Fruit fly (Drosophila melanogaster) whole organism, embryonic: ENCODE results near the gene Glut1.

Experiments
- Ada2b ChIP-seq: fragments of 200-800 bp; sonication (Bioruptor generic); IDR thresholded peaks from 2 replicates; pipeline ENCODE4 v1.3.6; 2022; ENCODE audit warnings: missing biosample characterization, missing genetic modification characterization
- CG10209 ChIP-seq: fragments of 200-800 bp; sonication (Bioruptor generic); optimal IDR thresholded peaks from 3 replicates; lab custom pipeline; 2017; ENCODE audit warnings: missing biosample characterization, mild to moderate bottlenecking, missing genetic modification characterization, missing genetic modification reagents
- CG10267 ChIP-seq: fragments of 200-800 bp; sonication (Bioruptor generic); optimal IDR thresholded peaks from 2 replicates; lab custom pipeline; 2018; ENCODE audit warnings: missing biosample characterization, mild to moderate bottlenecking, missing genetic modification characterization, moderate library complexity
- CG10979 ChIP-seq: fragments of 200-800 bp; sonication (Bioruptor generic); optimal IDR thresholded peaks from 2 replicates; lab custom pipeline; 2018; ENCODE audit warnings: missing biosample characterization, mild to moderate bottlenecking, missing genetic modification characterization, moderate library complexity
- CG11504 ChIP-seq: fragments of 200-800 bp; sonication (Bioruptor generic); optimal IDR thresholded peaks from 3 replicates; lab custom pipeline; 2019; ENCODE audit warnings: missing biosample characterization, mild to moderate bottlenecking, missing genetic modification characterization, moderate library complexity
- CG11560 ChIP-seq: fragments of 200-800 bp; sonication (Bioruptor generic); IDR thresholded peaks from 3 replicates; pipeline ENCODE4 v1.3.6; 2022; ENCODE audit warnings: missing biosample characterization, missing genetic modification characterization
- CG11695 ChIP-seq: fragments of 200-800 bp; sonication (Bioruptor generic); IDR thresholded peaks from 3 replicates; pipeline ENCODE4 v1.3.6; 2022; ENCODE audit warnings: missing biosample characterization, missing genetic modification characterization
- CG12391 ChIP-seq: fragments of 200-800 bp; sonication (Bioruptor generic); optimal IDR thresholded peaks from 3 replicates; lab custom pipeline; 2018; ENCODE audit warnings: missing biosample characterization, mild to moderate bottlenecking, missing genetic modification characterization, moderate library complexity
- CG12659 ChIP-seq: fragments of 200-800 bp; sonication (Bioruptor generic); optimal IDR thresholded peaks from 3 replicates; lab custom pipeline; 2017; ENCODE audit warnings: mild to moderate bottlenecking, missing biosample characterization, missing genetic modification reagents, missing genetic modification characterization
- CG13424 ChIP-seq: fragments of 200-800 bp; sonication (Bioruptor generic); optimal IDR thresholded peaks from 2 replicates; lab custom pipeline; 2019; ENCODE audit warnings: missing biosample characterization, mild to moderate bottlenecking, missing genetic modification characterization, moderate library complexity
- CG13775 ChIP-seq: fragments of 200-800 bp; sonication (Bioruptor generic); optimal IDR thresholded peaks from 3 replicates; lab custom pipeline; 2017; ENCODE audit warnings: missing biosample characterization, mild to moderate bottlenecking, missing genetic modification characterization
- CG1602 ChIP-seq: fragments of 200-800 bp; sonication (Bioruptor generic); optimal IDR thresholded peaks from 3 replicates; lab custom pipeline; 2016; ENCODE audit warnings: missing biosample characterization, missing genetic modification characterization
- CG17359 ChIP-seq: fragments of 200-800 bp; sonication (Bioruptor generic); optimal IDR thresholded peaks from 3 replicates; lab custom pipeline; 2018; ENCODE audit warnings: missing biosample characterization, mild to moderate bottlenecking, missing genetic modification characterization, moderate library complexity
- CG2712 ChIP-seq: fragments of 200-800 bp; optimal IDR thresholded peaks from 3 replicates; lab custom pipeline; 2019; ENCODE audit warnings: missing biosample characterization, mild to moderate bottlenecking, missing genetic modification characterization, moderate library complexity
- CG3407 ChIP-seq: fragments of 200-800 bp; sonication (Bioruptor generic); optimal IDR thresholded peaks from 2 replicates; lab custom pipeline; 2018; ENCODE audit warnings: missing biosample characterization, mild to moderate bottlenecking, missing genetic modification characterization
- CG4404 ChIP-seq: fragments of 200-800 bp; sonication (Bioruptor generic); IDR thresholded peaks from 2 replicates; pipeline ENCODE4 v1.3.6; 2022; ENCODE audit warnings: missing biosample characterization, missing genetic modification characterization
- CG5245 ChIP-seq: fragments of 200-800 bp; sonication (Bioruptor generic); optimal IDR thresholded peaks from 3 replicates; lab custom pipeline; 2016; ENCODE audit warnings: missing biosample characterization, missing genetic modification characterization
- CG6254 ChIP-seq: fragments of 200-800 bp; sonication (Bioruptor generic); optimal IDR thresholded peaks from 3 replicates; lab custom pipeline; 2017; ENCODE audit warnings: mild to moderate bottlenecking, missing biosample characterization, missing genetic modification reagents, missing genetic modification characterization
- CG6689 ChIP-seq: fragments of 200-800 bp; sonication (Bioruptor generic); IDR thresholded peaks from 2 replicates; pipeline ENCODE4 v1.3.6; 2022; ENCODE audit warnings: missing biosample characterization, missing genetic modification characterization
- CG7372 ChIP-seq: fragments of 200-800 bp; sonication (Bioruptor generic); IDR thresholded peaks from 2 replicates; pipeline ENCODE4 v1.3.6; 2022; ENCODE audit warnings: missing biosample characterization, missing genetic modification characterization
- CG7987 ChIP-seq: fragments of 200-800 bp; sonication (Bioruptor generic); optimal IDR thresholded peaks from 2 replicates; lab custom pipeline; 2018; ENCODE audit warnings: missing biosample characterization, mild to moderate bottlenecking, missing genetic modification characterization, moderate library complexity
- CG9876 ChIP-seq: fragments of 200-800 bp; sonication (Bioruptor generic); optimal IDR thresholded peaks from 2 replicates; lab custom pipeline; 2016; ENCODE audit warnings: missing biosample characterization, missing genetic modification characterization
- CHES-1-like ChIP-seq: fragments of 200-800 bp; sonication (Bioruptor generic); optimal IDR thresholded peaks from 2 replicates; lab custom pipeline; 2016; ENCODE audit warnings: missing biosample characterization, missing genetic modification characterization
- CoRest ChIP-seq: fragments of 200-800 bp; sonication (Bioruptor generic); optimal IDR thresholded peaks from 3 replicates; lab custom pipeline; 2018; ENCODE audit warnings: missing biosample characterization, mild to moderate bottlenecking, missing genetic modification characterization, moderate library complexity
- Dek ChIP-seq: fragments of 200-800 bp; sonication (Bioruptor generic); optimal IDR thresholded peaks from 3 replicates; lab custom pipeline; 2019; ENCODE audit warnings: missing biosample characterization, mild to moderate bottlenecking, missing genetic modification characterization, moderate library complexity
- Dp ChIP-seq: fragments of 200-800 bp; sonication (Bioruptor generic); optimal IDR thresholded peaks from 2 replicates; lab custom pipeline; 2018; ENCODE audit warnings: missing biosample characterization, mild to moderate bottlenecking, missing genetic modification characterization, moderate library complexity
- Dref ChIP-seq: fragments of 200-800 bp; sonication (Bioruptor generic); IDR thresholded peaks from 2 replicates; pipeline ENCODE4 v1.3.6; 2022; ENCODE audit warnings: missing biosample characterization, missing genetic modification characterization
- Sox100B ChIP-seq: fragments of 200-800 bp; sonication (Bioruptor generic); optimal IDR thresholded peaks from 3 replicates; lab custom pipeline; 2018; ENCODE audit warnings: missing biosample characterization, mild to moderate bottlenecking, missing genetic modification characterization
- Ssrp ChIP-seq: fragments of 200-800 bp; sonication (Bioruptor generic); optimal IDR thresholded peaks from 2 replicates; lab custom pipeline; 2018; ENCODE audit warnings: missing biosample characterization, mild to moderate bottlenecking, missing genetic modification characterization, moderate library complexity
- Vsx1 ChIP-seq: fragments of 200-800 bp; sonication (Bioruptor generic); optimal IDR thresholded peaks from 2 replicates; lab custom pipeline; 2017; ENCODE audit warnings: missing biosample characterization, mild to moderate bottlenecking, missing genetic modification characterization, missing genetic modification reagents
- al ChIP-seq: fragments of 200-800 bp; sonication (Bioruptor generic); IDR thresholded peaks from 2 replicates; pipeline ENCODE4 v1.3.6; 2022; ENCODE audit warnings: missing biosample characterization, missing genetic modification characterization
- chinmo ChIP-seq: fragments of 200-800 bp; sonication (Bioruptor generic); IDR thresholded peaks from 4 replicates; pipeline ENCODE4 v1.3.6; 2022; ENCODE audit warnings: missing biosample characterization, missing genetic modification characterization; ENCODE audit not compliant: partially characterized antibody
- ci ChIP-seq: fragments of 200-800 bp; sonication (Bioruptor generic); IDR thresholded peaks from 3 replicates; pipeline ENCODE4 v1.3.6; 2022; ENCODE audit warnings: missing biosample characterization, missing genetic modification characterization
- croc ChIP-seq: fragments of 200-800 bp; sonication (Bioruptor generic); conservative IDR thresholded peaks from 3 replicates; pipeline ENCODE4 v1.3.6; 2022; ENCODE audit warnings: missing biosample characterization, missing genetic modification characterization
- dmrt11E ChIP-seq: fragments of 200-800 bp; sonication (Bioruptor generic); optimal IDR thresholded peaks from 3 replicates; lab custom pipeline; 2018; ENCODE audit warnings: missing biosample characterization, mild to moderate bottlenecking, missing genetic modification characterization, moderate library complexity
- en ChIP-seq: fragments of 200-800 bp; sonication (Bioruptor generic); optimal IDR thresholded peaks from 2 replicates; lab custom pipeline; 2016; ENCODE audit warnings: missing biosample characterization, missing genetic modification characterization
- eyg ChIP-seq: fragments of 200-800 bp; sonication (Bioruptor generic); optimal IDR thresholded peaks from 3 replicates; lab custom pipeline; 2016; ENCODE audit warnings: missing biosample characterization, missing genetic modification characterization
- gem ChIP-seq: fragments of 200-800 bp; sonication (Bioruptor generic); optimal IDR thresholded peaks from 2 replicates; lab custom pipeline; 2019; ENCODE audit warnings: missing biosample characterization, mild to moderate bottlenecking, missing genetic modification characterization, moderate library complexity
- jing ChIP-seq: fragments of 200-800 bp; sonication (Bioruptor generic); optimal IDR thresholded peaks from 2 replicates; lab custom pipeline; 2018; ENCODE audit warnings: missing biosample characterization, mild to moderate bottlenecking, missing genetic modification characterization
- lmd ChIP-seq: fragments of 200-800 bp; sonication (Bioruptor generic); IDR thresholded peaks from 2 replicates; pipeline ENCODE4 v1.3.6; 2022; ENCODE audit warnings: missing biosample characterization, missing genetic modification characterization
- maf-S ChIP-seq: fragments of 200-800 bp; sonication (Bioruptor generic); optimal IDR thresholded peaks from 2 replicates; lab custom pipeline; 2016; ENCODE audit warnings: missing biosample characterization, missing genetic modification characterization
- phol ChIP-seq: fragments of 200-800 bp; sonication (Bioruptor generic); optimal IDR thresholded peaks from 3 replicates; lab custom pipeline; 2018; ENCODE audit warnings: missing biosample characterization, mild to moderate bottlenecking, missing genetic modification characterization, moderate library complexity
- ranshi ChIP-seq: fragments of 200-800 bp; sonication (Bioruptor generic); IDR thresholded peaks from 2 replicates; pipeline ENCODE4 v1.3.6; 2022; ENCODE audit warnings: missing biosample characterization, missing genetic modification characterization
- rib ChIP-seq: fragments of 200-800 bp; sonication (Bioruptor generic); IDR thresholded peaks from 2 replicates; pipeline ENCODE4 v1.3.6; 2022; ENCODE audit warnings: missing biosample characterization, missing genetic modification characterization
- row ChIP-seq: fragments of 200-800 bp; sonication (Bioruptor generic); IDR thresholded peaks from 3 replicates; pipeline ENCODE4 v1.3.6; 2022; ENCODE audit warnings: missing biosample characterization, missing genetic modification characterization
- sima ChIP-seq: fragments of 200-800 bp; sonication (Bioruptor generic); optimal IDR thresholded peaks from 2 replicates; lab custom pipeline; 2016; ENCODE audit warnings: missing biosample characterization, missing genetic modification characterization
- tgo ChIP-seq: fragments of 200-800 bp; sonication (Bioruptor generic); IDR thresholded peaks from 3 replicates; pipeline ENCODE4 v1.3.6; 2022; ENCODE audit warnings: missing biosample characterization, missing genetic modification characterization
- unpg ChIP-seq: fragments of 200-800 bp; sonication (Bioruptor generic); optimal IDR thresholded peaks from 3 replicates; lab custom pipeline; 2018; ENCODE audit warnings: missing biosample characterization, mild to moderate bottlenecking, missing genetic modification characterization, moderate library complexity
- zen2 ChIP-seq: fragments of 200-800 bp; sonication (Bioruptor generic); IDR thresholded peaks from 3 replicates; pipeline ENCODE4 v1.3.6; 2022; ENCODE audit warnings: missing biosample characterization, missing genetic modification characterization; ENCODE audit not compliant: partially characterized antibody

Gene Glut1

dm6 chr3L:904991-905745 is 8.7 kb upstream of the Glut1 start (continued):
- TF ChIP-seq CG7987 (GFP tag; lab: Kevin White, UChicago) (no peak), Ada2b (GFP tag; lab: Robert Waterston, UW) (no peak), sima (no peak), CG1602 (GFP tag; lab: Kevin White, UChicago) (peak; percentile 36), maf-S (no peak), gem (peak; percentile 70), CoRest (tag; lab: Kevin White, UChicago) (peak; percentile 31), CG12659 (GFP tag; lab: Kevin White, UChicago) (no peak), zen2 (GFP tag; lab: Robert Waterston, UW) (no peak), ci (GFP tag; lab: Robert Waterston, UW) (peak; percentile 51; the same call in 1 of the 3 replicates), CHES-1-like (GFP tag; lab: Kevin White, UChicago) (no peak), ranshi (GFP tag; lab: Robert Waterston, UW) (no peak), phol (tag; lab: Kevin White, UChicago) (peak; percentile 63), chinmo (GFP tag; lab: Robert Waterston, UW) (no peak), CG11504 (tag; lab: Kevin White, UChicago) (peak; percentile 65), CG4404 (GFP tag; lab: Robert Waterston, UW) (peak; percentile 22; the same call in 1 of the 2 replicates), CG13775 (peak; percentile 46), eyg (no peak), unpg (GFP tag; lab: Kevin White, UChicago) (peak; percentile 50), al (GFP tag; lab: Robert Waterston, UW) (no peak), CG7372 (GFP tag; lab: Robert Waterston, UW) (no peak), jing (GFP tag; lab: Kevin White, UChicago) (no peak), CG10267 (tag; lab: Kevin White, UChicago) (peak; percentile 59), CG11560 (tag; lab: Robert Waterston, UW) (no peak), CG3407 (GFP tag; lab: Kevin White, UChicago) (peak; percentile 39), Ssrp (peak; percentile 49), Sox100B (GFP tag; lab: Kevin White, UChicago) (peak; percentile 38), CG10979 (peak; percentile 72), rib (GFP tag; lab: Robert Waterston, UW) (no peak), Dref (GFP tag; lab: Robert Waterston, UW) (0 out of 2 replicates have a peak, but pooled peaks have one; percentile 20), row (GFP tag; lab: Robert Waterston, UW) (peak; percentile 82), CG17359 (peak; percentile 46), CG9876 (no peak), Vsx1 (GFP tag; lab: Kevin White, UChicago) (no peak), Dp (GFP tag; lab: Kevin White, UChicago) (no peak), CG5245 (GFP tag; lab: Kevin White, UChicago) (no peak), CG10209 (no peak), croc (GFP tag; lab: Robert Waterston, UW) (peak; percentile 46), CG6254 (GFP tag; lab: Kevin White, UChicago) (peak; percentile 38), CG11695 (GFP tag; lab: Robert Waterston, UW) (0 out of 3 replicates have a peak, but pooled peaks have one; percentile 40), CG13424 (tag; lab: Kevin White, UChicago) (peak; percentile 38), dmrt11E (peak; percentile 75), tgo (GFP tag; lab: Robert Waterston, UW) (peak; percentile 13; the same call in 1 of the 3 replicates), Dek (tag; lab: Kevin White, UChicago) (peak; percentile 4), en (GFP tag; lab: Kevin White, UChicago) (no peak), CG2712 (tag; lab: Kevin White, UChicago) (peak; percentile 79), lmd (peak; percentile 22; the same call in 1 of the 2 replicates), CG12391 (tag; lab: Kevin White, UChicago) (peak; percentile 54), CG6689 (GFP tag; lab: Robert Waterston, UW) (peak; percentile 33; the same call in 1 of the 2 replicates)
